Worm (Caenorhabditis elegans): ENCODE data around the gene cyp-33C9.

DNA sequence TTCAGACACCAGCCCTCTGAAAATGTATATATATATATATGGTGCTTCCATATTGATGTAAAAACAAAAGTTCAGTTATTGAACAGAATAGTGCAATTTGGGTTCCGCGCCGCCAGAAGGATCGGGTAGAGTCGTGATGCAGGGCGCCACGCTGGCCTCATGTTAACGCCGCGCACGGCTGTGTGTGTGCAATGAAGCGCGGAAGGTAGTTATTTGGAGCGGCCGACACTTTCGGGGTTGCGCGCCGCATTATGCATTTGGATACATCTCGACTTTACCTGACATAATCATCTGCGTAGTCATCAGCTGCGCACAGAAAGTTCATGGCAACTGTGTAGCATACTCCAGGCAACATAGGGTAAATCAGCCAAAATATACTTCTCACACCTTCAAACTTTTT, 12.4 kb upstream of the cyp-33C9 start:
- TF ChIP-seq egl-27 (tag; optimal IDR thresholded peaks at IDR 0.05) (no peak), snpc-4 (tag; optimal IDR thresholded peaks at IDR 0.05) (no peak), dmd-4 (tag; optimal IDR thresholded peaks at IDR 0.05) (no peak), ama-1 (optimal IDR thresholded peaks at IDR 0.05) (no peak), mab-5 (tag; optimal IDR thresholded peaks at IDR 0.05) (no peak), unc-62 (GFP tag; optimal IDR thresholded peaks at IDR 0.05) (no peak)

Measured in whole organism, L2 larva.